Worm (Caenorhabditis elegans): ENCODE data around the gene nhr-43.

DNA sequence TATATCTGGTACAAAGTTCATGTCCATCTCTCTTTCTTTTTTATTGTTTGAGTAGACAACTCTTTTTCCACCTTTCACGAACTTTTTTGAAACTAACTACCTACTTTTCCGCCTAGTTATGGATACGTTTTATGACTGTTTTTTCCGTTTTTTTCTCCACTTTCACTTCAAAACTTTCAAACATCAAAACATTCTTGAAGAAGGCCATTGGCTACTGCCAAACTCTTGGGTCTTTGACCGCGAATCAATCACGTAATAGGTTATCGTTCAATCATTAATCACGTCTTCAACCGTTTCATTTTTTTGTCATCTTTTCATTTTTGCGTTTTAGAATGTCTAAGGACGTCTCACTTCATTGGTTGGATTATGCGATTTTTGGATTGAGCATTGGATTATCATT, 37.7 kb downstream of the nhr-43 start, which contains the start of gene slc-5A12:
- TF ChIP-seq ceh-36 (tag; optimal IDR thresholded peaks at IDR 0.05) (no peak), tbx-11 (GFP tag; IDR thresholded peaks at IDR 0.05) (no peak)

Measured in whole organism, early embryonic.